Fruit fly (Drosophila melanogaster) whole organism, embryonic: ENCODE measurements around the gene sesB.

Experiments
- CG10366 ChIP-seq: fragments of 200-800 bp; sonication (Bioruptor generic); IDR thresholded peaks from 2 replicates; pipeline ENCODE4 v1.3.6; 2022; ENCODE audit warnings: missing biosample characterization, missing genetic modification characterization
- CG10979 ChIP-seq: fragments of 200-800 bp; sonication (Bioruptor generic); optimal IDR thresholded peaks from 2 replicates; lab custom pipeline; 2018; ENCODE audit warnings: missing biosample characterization, mild to moderate bottlenecking, missing genetic modification characterization, moderate library complexity
- CG11504 ChIP-seq: fragments of 200-800 bp; sonication (Bioruptor generic); optimal IDR thresholded peaks from 3 replicates; lab custom pipeline; 2019; ENCODE audit warnings: missing biosample characterization, mild to moderate bottlenecking, missing genetic modification characterization, moderate library complexity
- CG11696 ChIP-seq: fragments of 200-800 bp; sonication (Bioruptor generic); IDR thresholded peaks from 2 replicates; pipeline ENCODE4 v1.3.6; 2022; ENCODE audit warnings: missing biosample characterization, missing genetic modification characterization
- CG1233 ChIP-seq: fragments of 200-800 bp; sonication (Bioruptor generic); optimal IDR thresholded peaks from 4 replicates; lab custom pipeline; 2018; ENCODE audit warnings: missing biosample characterization, mild to moderate bottlenecking, missing genetic modification characterization
- CG12659 ChIP-seq: fragments of 200-800 bp; sonication (Bioruptor generic); optimal IDR thresholded peaks from 3 replicates; lab custom pipeline; 2017; ENCODE audit warnings: mild to moderate bottlenecking, missing biosample characterization, missing genetic modification reagents, missing genetic modification characterization
- CG15073 ChIP-seq: fragments of 200-800 bp; sonication (Bioruptor generic); optimal IDR thresholded peaks from 2 replicates; lab custom pipeline; 2016; ENCODE audit warnings: missing biosample characterization, missing genetic modification characterization
- CG15479 ChIP-seq: fragments of 200-800 bp; sonication (Bioruptor generic); optimal IDR thresholded peaks from 3 replicates; lab custom pipeline; 2019; ENCODE audit warnings: missing biosample characterization, mild to moderate bottlenecking, missing genetic modification characterization, moderate library complexity
- CG15514 ChIP-seq: fragments of 200-800 bp; sonication (Bioruptor generic); optimal IDR thresholded peaks from 3 replicates; lab custom pipeline; 2017; ENCODE audit warnings: missing biosample characterization, missing genetic modification characterization, mild to moderate bottlenecking, moderate library complexity, missing genetic modification reagents
- CG1602 ChIP-seq: fragments of 200-800 bp; sonication (Bioruptor generic); optimal IDR thresholded peaks from 3 replicates; lab custom pipeline; 2016; ENCODE audit warnings: missing biosample characterization, missing genetic modification characterization
- CG1603 ChIP-seq: fragments of 200-800 bp; sonication (Bioruptor generic); optimal IDR thresholded peaks from 2 replicates; lab custom pipeline; 2019; ENCODE audit warnings: missing biosample characterization, mild to moderate bottlenecking, missing genetic modification characterization, moderate library complexity
- CG17186 ChIP-seq: fragments of 200-800 bp; sonication (Bioruptor generic); optimal IDR thresholded peaks from 3 replicates; lab custom pipeline; 2017; ENCODE audit warnings: missing biosample characterization, missing genetic modification reagents, missing genetic modification characterization
- CG17568 ChIP-seq: fragments of 200-800 bp; sonication (Bioruptor generic); optimal IDR thresholded peaks from 2 replicates; lab custom pipeline; 2018; ENCODE audit warnings: missing biosample characterization, mild to moderate bottlenecking, missing genetic modification characterization, moderate library complexity
- CG1832 ChIP-seq: fragments of 200-800 bp; sonication (Bioruptor generic); optimal IDR thresholded peaks from 2 replicates; lab custom pipeline; 2017; ENCODE audit warnings: missing biosample characterization, mild to moderate bottlenecking, missing genetic modification characterization, inconsistent platforms
- CG30431 ChIP-seq: fragments of 200-800 bp; sonication (Bioruptor generic); optimal IDR thresholded peaks from 2 replicates; lab custom pipeline; 2017; ENCODE audit warnings: missing biosample characterization, missing genetic modification characterization
- CG32767 ChIP-seq: fragments of 200-800 bp; sonication (Bioruptor generic); IDR thresholded peaks from 2 replicates; pipeline ENCODE4 v1.3.6; 2022; ENCODE audit warnings: missing biosample characterization, missing genetic modification characterization
- CG3281 ChIP-seq: fragments of 200-800 bp; sonication (Bioruptor generic); optimal IDR thresholded peaks from 3 replicates; lab custom pipeline; 2017; ENCODE audit warnings: missing biosample characterization, mild to moderate bottlenecking, missing genetic modification characterization
- CG34376 ChIP-seq: fragments of 200-800 bp; sonication (Bioruptor generic); optimal IDR thresholded peaks from 2 replicates; lab custom pipeline; 2018; ENCODE audit warnings: missing biosample characterization, mild to moderate bottlenecking, missing genetic modification characterization
- CG34422 ChIP-seq: fragments of 200-800 bp; sonication (Bioruptor generic); IDR thresholded peaks from 3 replicates; pipeline ENCODE4 v1.3.6; 2022; ENCODE audit warnings: missing biosample characterization, missing genetic modification characterization
- CG4360 ChIP-seq: fragments of 200-800 bp; sonication (Bioruptor generic); IDR thresholded peaks from 2 replicates; pipeline ENCODE4 v1.3.6; 2022; ENCODE audit warnings: missing biosample characterization, missing genetic modification characterization
- CG4617 ChIP-seq: fragments of 200-800 bp; sonication (Bioruptor generic); optimal IDR thresholded peaks from 3 replicates; lab custom pipeline; 2016; ENCODE audit warnings: missing biosample characterization, missing genetic modification characterization, borderline replicate concordance
- CG4707 ChIP-seq: fragments of 200-800 bp; sonication (Bioruptor generic); optimal IDR thresholded peaks from 2 replicates; lab custom pipeline; 2018; ENCODE audit warnings: missing biosample characterization, mild to moderate bottlenecking, missing genetic modification characterization, moderate library complexity
- CG6654 ChIP-seq: fragments of 200-800 bp; sonication (Bioruptor generic); optimal IDR thresholded peaks from 2 replicates; lab custom pipeline; 2017; ENCODE audit warnings: missing biosample characterization, mild to moderate bottlenecking, missing genetic modification characterization
- CG6765 ChIP-seq: fragments of 200-800 bp; sonication (Bioruptor generic); optimal IDR thresholded peaks from 3 replicates; lab custom pipeline; 2017; ENCODE audit warnings: missing biosample characterization, mild to moderate bottlenecking, missing genetic modification characterization
- CG7556 ChIP-seq: fragments of 200-800 bp; sonication (Bioruptor generic); optimal IDR thresholded peaks from 2 replicates; lab custom pipeline; 2017; ENCODE audit warnings: missing biosample characterization, mild to moderate bottlenecking, missing genetic modification characterization
- Dip3 ChIP-seq: fragments of 200-800 bp; sonication (Bioruptor generic); optimal IDR thresholded peaks from 3 replicates; lab custom pipeline; 2016; ENCODE audit warnings: missing biosample characterization, missing genetic modification characterization
- ERR ChIP-seq: fragments of 200-800 bp; sonication (Bioruptor generic); optimal IDR thresholded peaks from 2 replicates; lab custom pipeline; 2016; ENCODE audit warnings: missing biosample characterization, missing genetic modification characterization
- Eip74EF ChIP-seq, 2 experiments: fragments of 200-800 bp in 1 of 2; fragments of >200 bp in 1 of 2; sonication (Bioruptor generic) in 1 of 2; optimal IDR thresholded peaks; 2 replicates each; lab custom pipeline; 2017 to 2019; ENCODE audit warnings: missing biosample characterization in 2 of 2, missing genetic modification characterization in 2 of 2, mild to moderate bottlenecking in 1 of 2, moderate library complexity in 1 of 2
- Fer1 ChIP-seq: fragments of 200-800 bp; sonication (Bioruptor generic); optimal IDR thresholded peaks from 2 replicates; lab custom pipeline; 2017; ENCODE audit warnings: missing biosample characterization, mild to moderate bottlenecking, missing genetic modification characterization
- H15 ChIP-seq: fragments of 200-800 bp; sonication (Bioruptor generic); IDR thresholded peaks from 3 replicates; pipeline ENCODE4 v1.3.6; 2022; ENCODE audit warnings: missing biosample characterization, missing genetic modification characterization
- HLH54F ChIP-seq: fragments of 200-800 bp; sonication (Bioruptor generic); optimal IDR thresholded peaks from 3 replicates; lab custom pipeline; 2016; ENCODE audit warnings: missing biosample characterization, missing genetic modification characterization
- HmgZ ChIP-seq: fragments of 200-800 bp; sonication (Bioruptor generic); optimal IDR thresholded peaks from 2 replicates; lab custom pipeline; 2018; ENCODE audit warnings: missing biosample characterization, mild to moderate bottlenecking, missing genetic modification characterization
- Mrtf ChIP-seq: fragments of 200-800 bp; sonication (Bioruptor generic); IDR thresholded peaks from 3 replicates; pipeline ENCODE4 v1.3.6; 2022; ENCODE audit warnings: missing biosample characterization, missing genetic modification characterization
- NC2β ChIP-seq: fragments of 200-800 bp; sonication (Bioruptor generic); optimal IDR thresholded peaks from 2 replicates; lab custom pipeline; 2016; ENCODE audit warnings: missing biosample characterization, missing genetic modification characterization
- Nf-YA ChIP-seq: fragments of 200-800 bp; sonication (Bioruptor generic); IDR thresholded peaks from 2 replicates; pipeline ENCODE4 v1.3.6; 2022; ENCODE audit warnings: missing biosample characterization, missing genetic modification characterization
- Side ChIP-seq: fragments of 200-800 bp; sonication (Bioruptor generic); optimal IDR thresholded peaks from 2 replicates; lab custom pipeline; 2016; ENCODE audit warnings: missing biosample characterization, missing genetic modification characterization
- bab2 ChIP-seq: fragments of 200-800 bp; sonication (Bioruptor generic); optimal IDR thresholded peaks from 2 replicates; lab custom pipeline; 2016; ENCODE audit warnings: missing biosample characterization, missing genetic modification characterization
- crol ChIP-seq: fragments of 200-800 bp; sonication (Bioruptor generic); IDR thresholded peaks from 2 replicates; pipeline ENCODE4 v1.3.6; 2022; ENCODE audit warnings: missing biosample characterization, missing genetic modification characterization
- en ChIP-seq: fragments of 200-800 bp; sonication (Bioruptor generic); optimal IDR thresholded peaks from 2 replicates; lab custom pipeline; 2016; ENCODE audit warnings: missing biosample characterization, missing genetic modification characterization
- her ChIP-seq: fragments of 200-800 bp; sonication (Bioruptor generic); optimal IDR thresholded peaks from 2 replicates; lab custom pipeline; 2016; ENCODE audit warnings: missing biosample characterization, missing genetic modification characterization
- kay ChIP-seq: fragments of 200-800 bp; sonication (Bioruptor generic); optimal IDR thresholded peaks from 2 replicates; lab custom pipeline; 2016; ENCODE audit warnings: missing biosample characterization, missing genetic modification characterization
- klu ChIP-seq: fragments of 200-800 bp; sonication (Bioruptor generic); IDR thresholded peaks from 2 replicates; pipeline ENCODE4 v1.3.6; 2022; ENCODE audit warnings: missing biosample characterization, missing genetic modification characterization
- lab ChIP-seq: fragments of 200-800 bp; sonication (Bioruptor generic); optimal IDR thresholded peaks from 3 replicates; lab custom pipeline; 2017; ENCODE audit warnings: missing biosample characterization, missing genetic modification characterization, mild to moderate bottlenecking, moderate library complexity, missing genetic modification reagents
- lmd ChIP-seq: fragments of 200-800 bp; sonication (Bioruptor generic); IDR thresholded peaks from 2 replicates; pipeline ENCODE4 v1.3.6; 2022; ENCODE audit warnings: missing biosample characterization, missing genetic modification characterization
- luna ChIP-seq: fragments of 200-800 bp; sonication (Bioruptor generic); optimal IDR thresholded peaks from 2 replicates; lab custom pipeline; 2016; ENCODE audit warnings: missing biosample characterization, missing genetic modification characterization
- org-1 ChIP-seq: fragments of 200-800 bp; sonication (Bioruptor generic); optimal IDR thresholded peaks from 2 replicates; lab custom pipeline; 2017; ENCODE audit warnings: missing biosample characterization, missing genetic modification characterization
- pan ChIP-seq, 4 experiments: fragments of >200 bp in 3 of 4; fragments of 200-800 bp in 1 of 4; sonication (Bioruptor generic) in 1 of 4; optimal IDR thresholded peaks in 3 of 4; IDR thresholded peaks in 1 of 4; 2 replicates each; pipeline versions ENCODE4 v1.3.6 to Lab custom; 2017 to 2022; ENCODE audit warnings: missing biosample characterization in 2 of 4, missing genetic modification characterization in 2 of 4, mixed read lengths in 1 of 4
- scrt ChIP-seq: fragments of 200-800 bp; sonication (Bioruptor generic); optimal IDR thresholded peaks from 2 replicates; lab custom pipeline; 2018; ENCODE audit warnings: missing biosample characterization, mild to moderate bottlenecking, missing genetic modification characterization, moderate library complexity
- seq ChIP-seq: fragments of 200-800 bp; sonication (Bioruptor generic); IDR thresholded peaks from 2 replicates; pipeline ENCODE4 v1.3.6; 2022; ENCODE audit warnings: missing biosample characterization, missing genetic modification characterization
- vnd ChIP-seq: fragments of 200-800 bp; sonication (Bioruptor generic); IDR thresholded peaks from 3 replicates; pipeline ENCODE4 v1.3.6; 2022; ENCODE audit warnings: missing biosample characterization, missing genetic modification characterization; ENCODE audit not compliant: partially characterized antibody
- zen ChIP-seq: fragments of 200-800 bp; sonication (Bioruptor generic); optimal IDR thresholded peaks from 3 replicates; lab custom pipeline; 2018; ENCODE audit warnings: missing biosample characterization, mild to moderate bottlenecking, missing genetic modification characterization, moderate library complexity

The sesB gene

dm6 chrX:10744315-10744767, 42.4 kb downstream of the sesB start, which contains the start of gene ras (continued):
- TF ChIP-seq Side (GFP tag; lab: Kevin White, UChicago), result peak; percentile 19
- no peak for TF ChIP-seq CG1602 (GFP tag; lab: Kevin White, UChicago)
- TF ChIP-seq CG1603 (tag; lab: Kevin White, UChicago), result no peak
- no peak for TF ChIP-seq en (GFP tag; lab: Kevin White, UChicago)
- TF ChIP-seq CG30431 (GFP tag; lab: Kevin White, UChicago), result no peak
- peak; percentile 85 for TF ChIP-seq CG11504 (tag; lab: Kevin White, UChicago)
- TF ChIP-seq lab (GFP tag; lab: Kevin White, UChicago), result peak; percentile 7
- no peak for TF ChIP-seq Mrtf (GFP tag; lab: Robert Waterston, UW)
- TF ChIP-seq kay (GFP tag; lab: Kevin White, UChicago), result no peak
- TF ChIP-seq crol (GFP tag; lab: Robert Waterston, UW), result peak; percentile 93
- peak in 1 of 2 experiments; percentile 34 for TF ChIP-seq Eip74EF (GFP tag; optimal IDR thresholded peaks at IDR 0.05; lab: Kevin White, UChicago)
- TF ChIP-seq CG10366 (GFP tag; lab: Robert Waterston, UW), result no peak
- peak; percentile 14 for TF ChIP-seq luna
- TF ChIP-seq H15 (GFP tag; lab: Robert Waterston, UW), result no peak
- TF ChIP-seq scrt (GFP tag; lab: Kevin White, UChicago), result no peak
- peak; percentile 34 for TF ChIP-seq CG6765 (GFP tag; lab: Kevin White, UChicago)
- no peak for TF ChIP-seq CG15073 (GFP tag; lab: Kevin White, UChicago)
- TF ChIP-seq CG7556 (GFP tag; lab: Kevin White, UChicago), result no peak
- no peak for TF ChIP-seq CG17186 (GFP tag; lab: Kevin White, UChicago)
- TF ChIP-seq CG11696 (GFP tag; lab: Robert Waterston, UW), result no peak
- no peak for TF ChIP-seq vnd (GFP tag; lab: Robert Waterston, UW)
- no peak for TF ChIP-seq CG1832 (GFP tag; lab: Kevin White, UChicago)
- TF ChIP-seq Dip3 (GFP tag; lab: Kevin White, UChicago), result no peak
- TF ChIP-seq CG15514 (GFP tag; lab: Kevin White, UChicago), result no peak
- TF ChIP-seq ERR (GFP tag; lab: Kevin White, UChicago), result no peak
- no peak for TF ChIP-seq pan (optimal IDR thresholded peaks at IDR 0.05; lab: Kevin White, UChicago)
- TF ChIP-seq pan (GFP tag; optimal IDR thresholded peaks at IDR 0.05 in 1 of 2, IDR thresholded peaks at IDR 0.05 in 1 of 2), result no peak
- TF ChIP-seq CG34422 (GFP tag; lab: Robert Waterston, UW), result no peak
- TF ChIP-seq CG6654 (GFP tag; lab: Kevin White, UChicago), result no peak
- TF ChIP-seq CG10979 (tag; lab: Kevin White, UChicago), result no peak
- no peak for TF ChIP-seq HLH54F (GFP tag; lab: Kevin White, UChicago)
- TF ChIP-seq CG32767 (GFP tag; lab: Robert Waterston, UW), result no peak
- peak; percentile 27 for TF ChIP-seq HmgZ (tag; lab: Kevin White, UChicago)
- no peak for TF ChIP-seq bab2 (GFP tag; lab: Kevin White, UChicago)
- no peak for TF ChIP-seq lmd
- 0 out of 2 replicates have a peak, but pooled peaks have one; percentile 26 for TF ChIP-seq klu (GFP tag; lab: Robert Waterston, UW)
- no peak for TF ChIP-seq CG4617 (GFP tag; lab: Kevin White, UChicago)
- TF ChIP-seq CG3281 (GFP tag; lab: Kevin White, UChicago), result no peak
- no peak for TF ChIP-seq CG1233 (GFP tag; lab: Kevin White, UChicago)
- TF ChIP-seq CG12659 (GFP tag; lab: Kevin White, UChicago), result no peak
- TF ChIP-seq Fer1 (GFP tag; lab: Kevin White, UChicago), result no peak
- no peak for TF ChIP-seq CG4707 (GFP tag; lab: Kevin White, UChicago)
- TF ChIP-seq seq (GFP tag; lab: Robert Waterston, UW), result no peak
- no peak for TF ChIP-seq org-1
- TF ChIP-seq CG34376 (GFP tag; lab: Kevin White, UChicago), result peak; percentile 53
- TF ChIP-seq NC2β (GFP tag; lab: Kevin White, UChicago), result no peak
- TF ChIP-seq her, result no peak
- peak; percentile 22 for TF ChIP-seq CG15479 (GFP tag; lab: Kevin White, UChicago)
- no peak for TF ChIP-seq Nf-YA (GFP tag; lab: Robert Waterston, UW)
- peak; percentile 87 for TF ChIP-seq CG4360
- no peak for TF ChIP-seq CG17568 (GFP tag; lab: Kevin White, UChicago)
- TF ChIP-seq zen, result peak; percentile 39
